Fruit fly (Drosophila melanogaster) whole organism, adult: ENCODE data around the gene Sr-CIV.

Source experiments
- CG12768 ChIP-seq: fragments of 200-800 bp; sonication (Bioruptor generic); optimal IDR thresholded peaks from 2 replicates; lab custom pipeline; 2017; ENCODE audit warnings: missing biosample characterization, missing genetic modification characterization, mild to moderate bottlenecking, moderate library complexity, missing genetic modification reagents
- CG14711 ChIP-seq: fragments of 200-800 bp; sonication (Bioruptor generic); optimal IDR thresholded peaks from 2 replicates; lab custom pipeline; 2018; ENCODE audit warnings: missing biosample characterization, mild to moderate bottlenecking, missing genetic modification characterization, moderate library complexity
- CG33017 ChIP-seq: fragments of 200-800 bp; sonication (Bioruptor generic); optimal IDR thresholded peaks from 2 replicates; lab custom pipeline; 2018; ENCODE audit warnings: missing biosample characterization, mild to moderate bottlenecking, missing genetic modification characterization, moderate library complexity
- CG7101 ChIP-seq: fragments of 200-800 bp; sonication (Bioruptor generic); optimal IDR thresholded peaks from 2 replicates; lab custom pipeline; 2018; ENCODE audit warnings: missing biosample characterization, mild to moderate bottlenecking, missing genetic modification characterization, moderate library complexity
- Clk ChIP-seq: fragments of 200-800 bp; sonication (Bioruptor generic); optimal IDR thresholded peaks from 2 replicates; lab custom pipeline; 2017; ENCODE audit warnings: missing biosample characterization, missing genetic modification characterization
- Crg-1 ChIP-seq: fragments of 200-800 bp; sonication (Bioruptor generic); optimal IDR thresholded peaks from 2 replicates; lab custom pipeline; 2016; ENCODE audit warnings: missing biosample characterization, missing genetic modification characterization
- Hr96 ChIP-seq: fragments of 200-800 bp; sonication (Bioruptor generic); optimal IDR thresholded peaks from 2 replicates; lab custom pipeline; 2016; ENCODE audit warnings: missing biosample characterization, missing genetic modification characterization
- bab1 ChIP-seq: fragments of 200-800 bp; sonication (Bioruptor generic); optimal IDR thresholded peaks from 3 replicates; lab custom pipeline; 2019; ENCODE audit warnings: missing biosample characterization, mild to moderate bottlenecking, missing genetic modification characterization, moderate library complexity
- cnc ChIP-seq, 2 experiments: fragments of >200 bp; optimal IDR thresholded peaks; 2 replicates each; lab custom pipeline; 2017
- kay ChIP-seq: fragments of 200-800 bp; sonication (Bioruptor generic); peaks from one replicate; lab custom pipeline; 2016; ENCODE audit warnings: missing biosample characterization, missing genetic modification characterization, borderline replicate concordance
- pad ChIP-seq: fragments of 200-800 bp; sonication (Bioruptor generic); optimal IDR thresholded peaks from 3 replicates; lab custom pipeline; 2017; ENCODE audit warnings: missing biosample characterization, missing genetic modification characterization, mild to moderate bottlenecking, moderate library complexity, missing genetic modification reagents
- tj ChIP-seq: fragments of 200-800 bp; sonication (Bioruptor generic); optimal IDR thresholded peaks from 3 replicates; lab custom pipeline; 2017; ENCODE audit warnings: missing biosample characterization, mild to moderate bottlenecking, missing genetic modification characterization, moderate library complexity
- toe ChIP-seq: fragments of 200-800 bp; sonication (Bioruptor generic); optimal IDR thresholded peaks from 2 replicates; lab custom pipeline; 2016; ENCODE audit warnings: missing biosample characterization, missing genetic modification characterization

DNA sequence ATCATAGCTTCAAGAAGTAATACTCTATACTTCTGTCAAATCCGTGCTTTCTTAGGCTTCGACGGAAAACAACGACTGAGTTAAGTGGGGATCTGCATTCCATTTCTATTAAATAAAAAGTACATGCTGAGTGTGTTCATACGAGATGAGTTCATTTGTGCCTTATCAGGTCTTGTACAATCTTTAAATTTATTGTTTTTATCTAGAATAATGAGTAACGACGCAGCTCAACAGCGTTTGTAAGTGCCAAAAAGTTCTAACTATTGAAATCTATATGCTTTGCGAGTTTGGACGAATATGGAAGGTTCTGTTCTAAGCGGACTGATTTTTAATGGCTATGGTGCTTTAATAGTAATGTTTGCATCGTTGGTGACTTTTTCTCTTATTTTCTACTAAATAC is at the start of gene Sr-CIV:
- TF ChIP-seq CG33017: no peak
- no peak for TF ChIP-seq bab1 (GFP tag; lab: Kevin White, UChicago)
- no peak for TF ChIP-seq Clk
- no peak for TF ChIP-seq CG14711 (tag; lab: Kevin White, UChicago)
- no peak for TF ChIP-seq CG7101 (tag; lab: Kevin White, UChicago)
- no peak for TF ChIP-seq tj (GFP tag; lab: Kevin White, UChicago)
- TF ChIP-seq toe (GFP tag; lab: Kevin White, UChicago): no peak
- TF ChIP-seq cnc (optimal IDR thresholded peaks at IDR 0.05; lab: Kevin White, UChicago): no peak
- no peak for TF ChIP-seq Hr96 (GFP tag; lab: Kevin White, UChicago)
- TF ChIP-seq kay (GFP tag; lab: Kevin White, UChicago): peak; percentile 4
- no peak for TF ChIP-seq CG12768 (GFP tag; lab: Kevin White, UChicago)
- TF ChIP-seq Crg-1: no peak
- TF ChIP-seq pad (GFP tag; lab: Kevin White, UChicago): no peak
